Worm (Caenorhabditis elegans) whole organism, late embryonic: ENCODE measurements around the gene fbxb-21.
"Not testable (repeated sequence)": the region's sequence is repeated elsewhere in the genome, so short reads cannot be mapped to it uniquely, and the experiment has no call there.

Source experiments
- C08G9.2 ChIP-seq: sonication (generic microtip); optimal IDR thresholded peaks from 2 replicates; lab custom pipeline; 2016; ENCODE audit warnings: mild to moderate bottlenecking, missing genetic modification characterization, moderate library complexity, missing compliant biosample characterization
- F13H6.1 ChIP-seq: sonication (generic microtip); optimal IDR thresholded peaks from 2 replicates; lab custom pipeline; 2016; ENCODE audit warnings: missing genetic modification characterization, missing compliant biosample characterization
- K02D7.2 ChIP-seq: sonication (generic microtip); optimal IDR thresholded peaks from 2 replicates; lab custom pipeline; 2017; ENCODE audit warnings: mild to moderate bottlenecking, missing genetic modification characterization, missing compliant biosample characterization
- K09A11.1 ChIP-seq: sonication (generic microtip); optimal IDR thresholded peaks from 2 replicates; lab custom pipeline; 2017; ENCODE audit warnings: antibody characterized with exemption, mild to moderate bottlenecking, missing genetic modification characterization, missing compliant biosample characterization; ENCODE audit not compliant: insufficient read depth
- ama-1 ChIP-seq: fragments of 150-350 bp; optimal IDR thresholded peaks from 2 replicates; lab custom pipeline; 2014
- hlh-30 ChIP-seq: sonication (generic microtip); optimal IDR thresholded peaks from 2 replicates; lab custom pipeline; 2017; ENCODE audit warnings: antibody characterized with exemption, missing genetic modification characterization, missing compliant biosample characterization; ENCODE audit not compliant: insufficient read depth
- pha-2 ChIP-seq: sonication (generic microtip); optimal IDR thresholded peaks from 2 replicates; lab custom pipeline; 2017; ENCODE audit warnings: mild to moderate bottlenecking, missing genetic modification characterization, missing compliant biosample characterization
- rnt-1 ChIP-seq: sonication (generic microtip); optimal IDR thresholded peaks from 2 replicates; lab custom pipeline; 2016; ENCODE audit warnings: missing genetic modification characterization, missing compliant biosample characterization
- tbx-2 ChIP-seq: sonication (generic microtip); optimal IDR thresholded peaks from 2 replicates; lab custom pipeline; 2016; ENCODE audit warnings: missing genetic modification characterization, missing compliant biosample characterization
- unc-3 ChIP-seq, 2 experiments: fragments of 200-800 bp in 1 of 2; sonication (Bioruptor generic) in 1 of 2; sonication (generic microtip) in 1 of 2; conservative IDR thresholded peaks in 1 of 2; optimal IDR thresholded peaks in 1 of 2; 2 replicates each; pipeline versions ENCODE4 v1.3.6 to Lab custom; 2016 to 2022; ENCODE audit warnings: missing compliant biosample characterization in 2 of 2, missing genetic modification characterization in 2 of 2, missing genetic modification reagents in 1 of 2

- TF ChIP-seq ama-1 (lab: Kevin White, UChicago); rnt-1 (tag; lab: Kevin White, UChicago); hlh-30 (tag; lab: Kevin White, UChicago); pha-2 (tag; lab: Kevin White, UChicago); K02D7.2; F13H6.1 (tag; lab: Kevin White, UChicago); unc-3 (GFP tag; conservative IDR thresholded peaks at IDR 0.05; lab: Robert Waterston, UW); unc-3 (tag; optimal IDR thresholded peaks at IDR 0.05; lab: Kevin White, UChicago); C08G9.2 (tag; lab: Kevin White, UChicago); K09A11.1 (tag; lab: Kevin White, UChicago); tbx-2 (tag; lab: Kevin White, UChicago): not testable (repeated sequence)
Measured at ce11 chrII:1660888-1661287, 12.2 kb upstream of the fbxb-21 start, which contains the start of gene ZC204.13.
